Worm (Caenorhabditis elegans): ENCODE results near the gene C37H5.5.

- TF ChIP-seq elt-3 (tag; optimal IDR thresholded peaks at IDR 0.05) (no peak), R02D3.7 (tag; optimal IDR thresholded peaks at IDR 0.05) (no peak), sma-9 (GFP tag; optimal IDR thresholded peaks at IDR 0.05) (no peak), sma-9 (tag; optimal IDR thresholded peaks at IDR 0.05) (no peak), ztf-4 (tag; optimal IDR thresholded peaks at IDR 0.05) (no peak), blmp-1 (tag; optimal IDR thresholded peaks at IDR 0.05; ENCODE audit: insufficient read depth) (no peak), egl-27 (tag; optimal IDR thresholded peaks at IDR 0.05) (no peak), nhr-11 (tag; optimal IDR thresholded peaks at IDR 0.05) (no peak), nhr-23 (tag; optimal IDR thresholded peaks at IDR 0.05) (no peak), lin-39 (tag; optimal IDR thresholded peaks at IDR 0.05) (no peak)
Measured at ce11 chrV:4841179-4841578, 14.0 kb downstream of the C37H5.5 start, which contains the start of gene cwp-1.

Measured in whole organism, L2 larva.